Worm (Caenorhabditis elegans): ENCODE measurements around the gene sra-8.

Gene sra-8

ce11 chrII:9586734-9587209 is 49.2 kb downstream of the sra-8 start, which contains the start of gene ugt-58:
Gene ugt-58 (minus strand): TSS chrII:9586784.
- no peak for TF ChIP-seq nhr-6 (tag; optimal IDR thresholded peaks at IDR 0.05)
- no peak for TF ChIP-seq sdz-12 (GFP tag; optimal IDR thresholded peaks at IDR 0.05)
- no peak for TF ChIP-seq nhr-41 (GFP tag; IDR thresholded peaks at IDR 0.05)
- no peak for TF ChIP-seq pha-4 (GFP tag; IDR thresholded peaks at IDR 0.05)
- TF ChIP-seq pha-4 (tag; optimal IDR thresholded peaks at IDR 0.05) = no peak
- TF ChIP-seq snpc-4 (tag; optimal IDR thresholded peaks at IDR 0.05) = no peak
- TF ChIP-seq duxl-1 (tag; optimal IDR thresholded peaks at IDR 0.05; ENCODE audit: poor library complexity) = no peak
- TF ChIP-seq set-16 (GFP tag; IDR thresholded peaks at IDR 0.05) = no peak
- no peak for TF ChIP-seq F10B5.3 (tag; optimal IDR thresholded peaks at IDR 0.05)
- TF ChIP-seq spr-3 (GFP tag; optimal IDR thresholded peaks at IDR 0.05) = no peak
- TF ChIP-seq php-3 (GFP tag; IDR thresholded peaks at IDR 0.05) = no peak
- TF ChIP-seq aha-1 (tag) = no peak
- TF ChIP-seq dpl-1 (GFP tag; optimal IDR thresholded peaks at IDR 0.05) = no peak
- no peak for TF ChIP-seq zip-2 (tag; optimal IDR thresholded peaks at IDR 0.05)
- TF ChIP-seq nhr-28 (tag; optimal IDR thresholded peaks at IDR 0.05) = peak; percentile 100
- TF ChIP-seq mxl-3 (GFP tag; optimal IDR thresholded peaks at IDR 0.05) = no peak
- TF ChIP-seq dmd-8 (GFP tag; IDR thresholded peaks at IDR 0.05) = no peak
- peak; percentile 66 for TF ChIP-seq dve-1 (tag; optimal IDR thresholded peaks at IDR 0.05; ENCODE audit: insufficient read depth)
- no peak for TF ChIP-seq snpc-1.2 (GFP tag; IDR thresholded peaks at IDR 0.05)
- TF ChIP-seq ces-1 (GFP tag; optimal IDR thresholded peaks at IDR 0.05) = no peak
- TF ChIP-seq Y48G9A.11 (GFP tag; IDR thresholded peaks at IDR 0.05) = no peak
- no peak for TF ChIP-seq ZK546.5 (tag; optimal IDR thresholded peaks at IDR 0.05)
- TF ChIP-seq nhr-11 (tag; optimal IDR thresholded peaks at IDR 0.05) = no peak
- TF ChIP-seq daf-16 (GFP tag; optimal IDR thresholded peaks at IDR 0.05) = no peak
- TF ChIP-seq daf-16 (tag; optimal IDR thresholded peaks at IDR 0.05) = peak; percentile 60
- peak; percentile 35 for TF ChIP-seq hlh-11 (tag; optimal IDR thresholded peaks at IDR 0.05)
- no peak for TF ChIP-seq ctbp-1 (GFP tag; IDR thresholded peaks at IDR 0.05)
- no peak for TF ChIP-seq ama-1 (optimal IDR thresholded peaks at IDR 0.05)
- TF ChIP-seq spr-1 (tag; optimal IDR thresholded peaks at IDR 0.05) = no peak
- peak; percentile 8 for TF ChIP-seq nhr-10 (tag; optimal IDR thresholded peaks at IDR 0.05)
- TF ChIP-seq madf-9 (GFP tag; conservative IDR thresholded peaks at IDR 0.05) = no peak
- TF ChIP-seq lin-38 (GFP tag; IDR thresholded peaks at IDR 0.05) = no peak
- peak; percentile 43 for TF ChIP-seq cey-2 (tag; optimal IDR thresholded peaks at IDR 0.05; ENCODE audit: borderline replicate concordance, insufficient read depth)
